Fruit fly (Drosophila melanogaster) whole organism, wandering third instar larva: ENCODE measurements around the gene CG14339.

Source experiments
- Abd-B ChIP-seq: fragments of >200 bp; optimal IDR thresholded peaks from 2 replicates; lab custom pipeline; 2017; ENCODE audit warnings: missing biosample characterization, missing genetic modification characterization
- Dfd ChIP-seq: fragments of >200 bp; optimal IDR thresholded peaks from 2 replicates; lab custom pipeline; 2017; ENCODE audit warnings: missing biosample characterization, missing genetic modification characterization
- Dif ChIP-seq: fragments of 200-275, 200-300 bp; sonication (Bioruptor generic); optimal IDR thresholded peaks from 2 replicates; lab custom pipeline; 2018; ENCODE audit warnings: missing biosample characterization, missing genetic modification characterization; ENCODE audit not compliant: partially characterized antibody
- Hnf4 ChIP-seq: fragments of 200-800 bp; sonication (Bioruptor generic); optimal IDR thresholded peaks from 2 replicates; lab custom pipeline; 2016; ENCODE audit warnings: missing biosample characterization, mild to moderate bottlenecking, missing genetic modification characterization
- Hr78 ChIP-seq: fragments of >200 bp; optimal IDR thresholded peaks from 2 replicates; lab custom pipeline; 2017; ENCODE audit warnings: missing biosample characterization, missing genetic modification characterization
- Rel ChIP-seq, 2 experiments: fragments of 200-800 bp; sonication (Bioruptor generic) in 1 of 2; optimal IDR thresholded peaks; 2 replicates in 1 of 2; 3 replicates in 1 of 2; lab custom pipeline; 2016 to 2019; ENCODE audit warnings: mild to moderate bottlenecking in 2 of 2, missing biosample characterization in 2 of 2, missing genetic modification characterization in 2 of 2, moderate library complexity in 1 of 2
- br ChIP-seq: fragments of 200-800 bp; sonication (Bioruptor generic); optimal IDR thresholded peaks from 2 replicates; lab custom pipeline; 2016; ENCODE audit warnings: missing biosample characterization, missing genetic modification characterization
- dmrt93B ChIP-seq: fragments of 200-800 bp; sonication (Bioruptor generic); optimal IDR thresholded peaks from 2 replicates; lab custom pipeline; 2018; ENCODE audit warnings: missing biosample characterization, mild to moderate bottlenecking, missing genetic modification characterization
- foxo ChIP-seq, 2 experiments: fragments of 200-800 bp; sonication (Bioruptor generic); optimal IDR thresholded peaks; 2 replicates in 1 of 2; 3 replicates in 1 of 2; lab custom pipeline; 2016 to 2017; ENCODE audit warnings: missing biosample characterization in 2 of 2, missing genetic modification characterization in 2 of 2
- h ChIP-seq: fragments of 200-800 bp; sonication (Bioruptor generic); optimal IDR thresholded peaks from 3 replicates; lab custom pipeline; 2016; ENCODE audit warnings: missing biosample characterization, mild to moderate bottlenecking, missing genetic modification characterization
- lola ChIP-seq: fragments of >200 bp; optimal IDR thresholded peaks from 2 replicates; lab custom pipeline; 2017; ENCODE audit warnings: missing biosample characterization, missing genetic modification characterization
- pan ChIP-seq: fragments of >200 bp; optimal IDR thresholded peaks from 2 replicates; lab custom pipeline; 2017
- psq ChIP-seq: fragments of 200-800 bp; sonication (Bioruptor generic); optimal IDR thresholded peaks from 3 replicates; lab custom pipeline; 2017; ENCODE audit warnings: missing biosample characterization, mild to moderate bottlenecking, missing genetic modification characterization, moderate library complexity

dm6 chr2L:1086312-1086906 is 21.9 kb upstream of the CG14339 start:
- TF ChIP-seq br (GFP tag; lab: Kevin White, UChicago): no peak
- no peak for TF ChIP-seq psq
- TF ChIP-seq dmrt93B (GFP tag; lab: Kevin White, UChicago): no peak
- TF ChIP-seq Hnf4 (GFP tag; lab: Kevin White, UChicago): no peak
- TF ChIP-seq Hr78 (GFP tag; lab: Kevin White, UChicago): no peak
- no peak for TF ChIP-seq Rel (GFP tag; optimal IDR thresholded peaks at IDR 0.05; lab: Kevin White, UChicago)
- TF ChIP-seq Rel (tag; optimal IDR thresholded peaks at IDR 0.05; lab: Kevin White, UChicago): no peak
- TF ChIP-seq pan: no peak
- no peak for TF ChIP-seq lola (GFP tag; lab: Kevin White, UChicago)
- no peak for TF ChIP-seq h
- TF ChIP-seq foxo (GFP tag; optimal IDR thresholded peaks at IDR 0.05; lab: Kevin White, UChicago): peak in 1 of 2 experiments; percentile 24
- TF ChIP-seq Dif: no peak
- no peak for TF ChIP-seq Dfd (GFP tag; lab: Kevin White, UChicago)
- TF ChIP-seq Abd-B (GFP tag; lab: Kevin White, UChicago): no peak
